Worm (Caenorhabditis elegans): Measurements from ENCODE around the gene Y43H11AL.1.

Gene Y43H11AL.1

ce11 chrII:220602-221001, 11.9 kb downstream of the Y43H11AL.1 start, which contains the start of gene ubxn-3:
ubxn-3 (minus strand) TSS chrII:220667.
- TF ChIP-seq ceh-39 (tag; optimal IDR thresholded peaks at IDR 0.05) (no peak), cnd-1 (tag; optimal IDR thresholded peaks at IDR 0.05) (no peak), ceh-83 (GFP tag; optimal IDR thresholded peaks at IDR 0.05) (no peak), flh-1 (GFP tag; optimal IDR thresholded peaks at IDR 0.05) (no peak), unc-62 (GFP tag; optimal IDR thresholded peaks at IDR 0.05) (no peak), ztf-11 (tag; optimal IDR thresholded peaks at IDR 0.05) (no peak), hlh-1 (tag; optimal IDR thresholded peaks at IDR 0.05) (no peak), unc-120 (tag; optimal IDR thresholded peaks at IDR 0.05; ENCODE audit: poor library complexity, severe bottlenecking) (no peak), nhr-76 (tag; optimal IDR thresholded peaks at IDR 0.05) (no peak), lin-32 (GFP tag; optimal IDR thresholded peaks at IDR 0.05) (no peak), nhr-28 (tag; optimal IDR thresholded peaks at IDR 0.05) (no peak), ceh-43 (GFP tag; optimal IDR thresholded peaks at IDR 0.05) (no peak), M03D4.4 (tag; optimal IDR thresholded peaks at IDR 0.05) (no peak), bed-3 (GFP tag; optimal IDR thresholded peaks at IDR 0.05) (no peak), tbx-8 (GFP tag; optimal IDR thresholded peaks at IDR 0.05) (no peak)

ce11 chrII:219846-220503, 12.6 kb downstream of the Y43H11AL.1 start:
- TF ChIP-seq ham-2 (GFP tag; optimal IDR thresholded peaks at IDR 0.05), result peak; percentile 21
- TF ChIP-seq mls-2 (tag; optimal IDR thresholded peaks at IDR 0.05), result no peak

- no peak for TF ChIP-seq unc-39 (tag; optimal IDR thresholded peaks at IDR 0.05)
- no peak for TF ChIP-seq ceh-39 (tag; optimal IDR thresholded peaks at IDR 0.05)
- TF ChIP-seq unc-120 (tag; optimal IDR thresholded peaks at IDR 0.05; ENCODE audit: poor library complexity, severe bottlenecking), result no peak
- TF ChIP-seq pha-4 (tag; optimal IDR thresholded peaks at IDR 0.05), result no peak
- no peak for TF ChIP-seq unc-62 (GFP tag; optimal IDR thresholded peaks at IDR 0.05)
- TF ChIP-seq bed-3 (GFP tag; optimal IDR thresholded peaks at IDR 0.05), result no peak
Measured at ce11 chrII:217308-217707, 15.2 kb downstream of the Y43H11AL.1 start.

- no peak for TF ChIP-seq elt-1 (tag; optimal IDR thresholded peaks at IDR 0.05; ENCODE audit: borderline replicate concordance, insufficient read depth)
- peak; percentile 91 for TF ChIP-seq lin-13 (tag; optimal IDR thresholded peaks at IDR 0.05)
- TF ChIP-seq ces-1 (GFP tag; optimal IDR thresholded peaks at IDR 0.05), result peak; percentile 68
- peak; percentile 21 for TF ChIP-seq ztf-11 (tag; optimal IDR thresholded peaks at IDR 0.05)
- TF ChIP-seq cnd-1 (tag; optimal IDR thresholded peaks at IDR 0.05), result peak; percentile 31
- peak; percentile 4 for TF ChIP-seq tbx-8 (GFP tag; optimal IDR thresholded peaks at IDR 0.05)
- peak; percentile 29 for TF ChIP-seq mls-2 (tag; optimal IDR thresholded peaks at IDR 0.05)
- peak; percentile 92 for TF ChIP-seq pha-4 (tag; optimal IDR thresholded peaks at IDR 0.05)
- no peak for TF ChIP-seq flh-1 (GFP tag; optimal IDR thresholded peaks at IDR 0.05)
- TF ChIP-seq nhr-237 (tag; optimal IDR thresholded peaks at IDR 0.05), result peak; percentile 89
- TF ChIP-seq M03D4.4 (tag; optimal IDR thresholded peaks at IDR 0.05), result peak; percentile 46
- peak; percentile 1 for TF ChIP-seq unc-120 (tag; optimal IDR thresholded peaks at IDR 0.05; ENCODE audit: poor library complexity, severe bottlenecking)
- TF ChIP-seq unc-39 (tag; optimal IDR thresholded peaks at IDR 0.05), result no peak
- peak; percentile 39 for TF ChIP-seq ceh-83 (GFP tag; optimal IDR thresholded peaks at IDR 0.05)
- TF ChIP-seq sem-2 (GFP tag; optimal IDR thresholded peaks at IDR 0.05), result no peak
- TF ChIP-seq hlh-1 (tag; optimal IDR thresholded peaks at IDR 0.05), result no peak
- no peak for TF ChIP-seq nhr-12 (tag; optimal IDR thresholded peaks at IDR 0.05)
- no peak for TF ChIP-seq nhr-76 (tag; optimal IDR thresholded peaks at IDR 0.05)
- no peak for TF ChIP-seq nhr-28 (tag; optimal IDR thresholded peaks at IDR 0.05)
- TF ChIP-seq nhr-2 (tag; optimal IDR thresholded peaks at IDR 0.05), result peak; percentile 44
- TF ChIP-seq mab-5 (tag; optimal IDR thresholded peaks at IDR 0.05), result no peak
- TF ChIP-seq ceh-43 (GFP tag; optimal IDR thresholded peaks at IDR 0.05), result no peak
- TF ChIP-seq sptf-1 (tag; optimal IDR thresholded peaks at IDR 0.05), result peak; percentile 79
- no peak for TF ChIP-seq blmp-1 (tag; optimal IDR thresholded peaks at IDR 0.05)
- peak; percentile 63 for TF ChIP-seq ceh-39 (tag; optimal IDR thresholded peaks at IDR 0.05)
- peak; percentile 32 for TF ChIP-seq unc-62 (GFP tag; optimal IDR thresholded peaks at IDR 0.05)
- TF ChIP-seq lsy-2 (tag; optimal IDR thresholded peaks at IDR 0.05), result peak; percentile 84
- TF ChIP-seq ham-2 (GFP tag; optimal IDR thresholded peaks at IDR 0.05), result no peak
- TF ChIP-seq snpc-4 (tag; optimal IDR thresholded peaks at IDR 0.05), result no peak
- TF ChIP-seq zip-8 (tag; optimal IDR thresholded peaks at IDR 0.05), result peak; percentile 52
- no peak for TF ChIP-seq elt-3 (tag; optimal IDR thresholded peaks at IDR 0.05)
- TF ChIP-seq mep-1 (tag; optimal IDR thresholded peaks at IDR 0.05), result peak; percentile 86
- TF ChIP-seq drap-1 (GFP tag; optimal IDR thresholded peaks at IDR 0.05), result peak; percentile 46
- no peak for TF ChIP-seq lin-32 (GFP tag; optimal IDR thresholded peaks at IDR 0.05)
- no peak for TF ChIP-seq bed-3 (GFP tag; optimal IDR thresholded peaks at IDR 0.05)
Measured at ce11 chrII:216598-216997, 15.9 kb downstream of the Y43H11AL.1 start, which contains the start of gene F48A11.4. F48A11.4 (minus strand) TSS chrII:216621.

Measured in whole organism, mixed stage, embryonic.